Worm (Caenorhabditis elegans) whole organism, late embryonic: Measurements from ENCODE around the gene F49F1.4.

Source experiments
- ama-1 ChIP-seq: fragments of 150-350 bp; optimal IDR thresholded peaks from 2 replicates; lab custom pipeline; 2014
- ceh-31 ChIP-seq: sonication (generic microtip); optimal IDR thresholded peaks from 2 replicates; lab custom pipeline; 2016; ENCODE audit warnings: missing genetic modification characterization, missing compliant biosample characterization
- ceh-45 ChIP-seq: fragments of 200-800 bp; sonication (Bioruptor generic); IDR thresholded peaks from 2 replicates; pipeline ENCODE4 v1.3.6; 2022; ENCODE audit warnings: missing genetic modification reagents, missing genetic modification characterization, missing compliant biosample characterization
- che-1 ChIP-seq: sonication (generic microtip); optimal IDR thresholded peaks from 2 replicates; lab custom pipeline; 2016; ENCODE audit warnings: mild to moderate bottlenecking, missing genetic modification characterization, missing compliant biosample characterization
- hlh-8 ChIP-seq: sonication (generic microtip); optimal IDR thresholded peaks from 2 replicates; lab custom pipeline; 2016; ENCODE audit warnings: missing genotype, missing genetic modification characterization, missing compliant biosample characterization
- lin-11 ChIP-seq: fragments of 200-800 bp; sonication (Bioruptor generic); optimal IDR thresholded peaks from 2 replicates; lab custom pipeline; 2018; ENCODE audit warnings: mild to moderate bottlenecking, missing genetic modification characterization, missing compliant biosample characterization
- nfya-1 ChIP-seq: sonication (generic microtip); optimal IDR thresholded peaks from 2 replicates; lab custom pipeline; 2017; ENCODE audit warnings: missing genetic modification characterization, mild to moderate bottlenecking, missing compliant biosample characterization, antibody characterized with exemption, moderate library complexity
- nhr-11 ChIP-seq: fragments of 150-350 bp; optimal IDR thresholded peaks from 2 replicates; lab custom pipeline; 2014; ENCODE audit warnings: missing biosample characterization, missing genetic modification characterization

ce11 chrIV:4099773-4100172, 15.8 kb downstream of the F49F1.4 start:
- TF ChIP-seq lin-11 (tag; lab: Kevin White, UChicago) (no peak), ceh-31 (tag; lab: Kevin White, UChicago) (no peak), che-1 (no peak), nhr-11 (no peak), nfya-1 (tag; lab: Kevin White, UChicago) (no peak), ceh-45 (GFP tag; lab: Robert Waterston, UW) (no peak), hlh-8 (tag; lab: Kevin White, UChicago) (no peak), ama-1 (lab: Kevin White, UChicago) (no peak)
